Worm (Caenorhabditis elegans) whole organism, L1 larva: ENCODE measurements around the gene srw-103.

Experiments
- F16B12.6 ChIP-seq: fragments of 150-350 bp; optimal IDR thresholded peaks from 2 replicates; lab custom pipeline; 2014; ENCODE audit warnings: missing biosample characterization, missing genetic modification characterization
- Y116A8C.19 ChIP-seq: sonication (generic microtip); optimal IDR thresholded peaks from 2 replicates; lab custom pipeline; 2016; ENCODE audit warnings: missing compliant biosample characterization, missing genetic modification characterization, borderline replicate concordance
- aly-2 ChIP-seq: fragments of 150-350 bp; optimal IDR thresholded peaks from 2 replicates; lab custom pipeline; 2014; ENCODE audit warnings: missing biosample characterization, missing genetic modification characterization
- nhr-237 ChIP-seq: fragments of 150-350 bp; optimal IDR thresholded peaks from 2 replicates; lab custom pipeline; 2014; ENCODE audit warnings: missing biosample characterization, missing genetic modification characterization
- unc-98 ChIP-seq: fragments of 200-800 bp; sonication (Bioruptor generic); IDR thresholded peaks from 2 replicates; pipeline ENCODE4 v1.3.6; 2022; ENCODE audit warnings: missing genetic modification characterization, missing compliant biosample characterization
- ztf-4 ChIP-seq: fragments of 150-350 bp; optimal IDR thresholded peaks from 2 replicates; lab custom pipeline; 2014; ENCODE audit warnings: missing biosample characterization, missing genetic modification characterization

- TF ChIP-seq ztf-4 (tag; lab: Kevin White, UChicago), result no peak
- TF ChIP-seq unc-98 (GFP tag; lab: Robert Waterston, UW), result no peak
- TF ChIP-seq nhr-237, result no peak
- no peak for TF ChIP-seq Y116A8C.19 (tag; lab: Kevin White, UChicago)
- no peak for TF ChIP-seq aly-2 (tag; lab: Kevin White, UChicago)
- TF ChIP-seq F16B12.6, result no peak
Measured at ce11 chrV:1698400-1698799, 18.6 kb upstream of the srw-103 start.
